Fruit fly (Drosophila melanogaster): Measurements from ENCODE around the gene CG15449.

DNA sequence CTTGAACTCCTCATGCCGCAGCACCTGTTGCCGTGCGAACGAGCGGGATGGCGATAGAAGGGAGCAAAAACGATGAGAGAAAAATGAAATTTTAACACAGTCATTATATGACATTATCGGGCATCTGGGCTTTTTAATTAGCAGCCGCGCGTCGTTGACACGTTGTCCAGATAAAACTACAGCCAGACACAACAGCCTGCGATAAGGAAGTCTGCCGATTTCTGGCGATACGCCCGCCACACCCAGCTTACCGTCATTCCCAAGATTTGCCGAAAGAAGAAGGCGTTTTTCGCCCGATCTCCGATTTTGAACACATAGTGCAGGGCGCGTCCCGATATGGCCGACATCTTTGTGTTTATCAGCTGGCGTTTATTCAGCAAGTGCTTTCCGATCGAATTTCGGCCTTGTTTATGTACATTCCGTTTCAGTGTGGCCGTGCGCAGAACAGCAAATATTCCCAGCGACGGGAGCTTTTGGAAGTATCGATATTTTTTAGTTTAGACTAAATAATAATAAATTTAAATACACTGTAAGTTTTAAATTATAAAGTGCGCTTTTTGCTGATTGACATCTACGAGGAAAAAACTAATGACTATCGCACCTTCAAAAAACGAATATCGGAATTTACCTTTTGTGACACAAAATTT is 12.4 kb downstream of the CG15449 start, which contains the start of gene CG1532:
- TF ChIP-seq EcR (GFP tag; optimal IDR thresholded peaks at IDR 0.05) (peak; percentile 30), rn (GFP tag; IDR thresholded peaks at IDR 0.05) (no peak)

Measured in whole organism, pupa.